Worm (Caenorhabditis elegans) whole organism, young adult: ENCODE results near the gene nhl-2.

ENCODE experiments used
- B0035.1 ChIP-seq: sonication (generic microtip); optimal IDR thresholded peaks from 2 replicates; lab custom pipeline; 2016; ENCODE audit warnings: missing genetic modification characterization, mild to moderate bottlenecking, missing compliant biosample characterization, missing genotype, missing genetic modification reagents
- F22D6.2 ChIP-seq: sonication (generic microtip); optimal IDR thresholded peaks from 2 replicates; lab custom pipeline; 2016; ENCODE audit warnings: mild to moderate bottlenecking, missing genetic modification characterization, missing compliant biosample characterization
- F23B12.7 ChIP-seq: sonication (generic microtip); optimal IDR thresholded peaks from 2 replicates; lab custom pipeline; 2017; ENCODE audit warnings: missing genetic modification characterization, mild to moderate bottlenecking, missing compliant biosample characterization, antibody characterized with exemption, moderate library complexity; ENCODE audit not compliant: insufficient read depth
- F37B4.10 ChIP-seq: fragments of 200-800 bp; sonication (Bioruptor generic); IDR thresholded peaks from 2 replicates; pipeline ENCODE4 v1.3.6; 2022; ENCODE audit warnings: missing genetic modification characterization, missing compliant biosample characterization
- F39B2.1 ChIP-seq: fragments of 200-800 bp; sonication (Bioruptor generic); IDR thresholded peaks from 2 replicates; pipeline ENCODE4 v1.3.6; 2022; ENCODE audit warnings: missing genetic modification reagents, missing genetic modification characterization, missing compliant biosample characterization
- F55B11.4 ChIP-seq: sonication (generic microtip); optimal IDR thresholded peaks from 2 replicates; lab custom pipeline; 2016; ENCODE audit warnings: missing compliant biosample characterization, missing genetic modification characterization, borderline replicate concordance; ENCODE audit not compliant: insufficient read depth
- K11D2.4 ChIP-seq: fragments of 200-800 bp; sonication (Bioruptor generic); IDR thresholded peaks from 2 replicates; pipeline ENCODE4 v1.3.6; 2022; ENCODE audit warnings: missing genetic modification reagents, missing genetic modification characterization, missing compliant biosample characterization
- T07F8.4 ChIP-seq: sonication (generic microtip); optimal IDR thresholded peaks from 2 replicates; lab custom pipeline; 2016; ENCODE audit warnings: mild to moderate bottlenecking, missing genetic modification characterization, moderate library complexity, missing compliant biosample characterization
- Y53G8AR.9 ChIP-seq: fragments of 200-800 bp; sonication (Bioruptor generic); conservative IDR thresholded peaks from 2 replicates; pipeline ENCODE4 v1.3.6; 2022; ENCODE audit warnings: missing genetic modification reagents, missing genetic modification characterization, missing compliant biosample characterization
- ZK185.1 ChIP-seq: sonication (generic microtip); optimal IDR thresholded peaks from 2 replicates; lab custom pipeline; 2016; ENCODE audit warnings: mild to moderate bottlenecking, missing genetic modification characterization, missing compliant biosample characterization; ENCODE audit not compliant: poor library complexity, severe bottlenecking
- atf-7 ChIP-seq: sonication (generic microtip); optimal IDR thresholded peaks from 2 replicates; lab custom pipeline; 2017; ENCODE audit warnings: mild to moderate bottlenecking, missing genetic modification characterization, missing compliant biosample characterization
- athp-1 ChIP-seq: sonication (generic microtip); optimal IDR thresholded peaks from 2 replicates; lab custom pipeline; 2017; ENCODE audit warnings: mild to moderate bottlenecking, missing genetic modification characterization, missing compliant biosample characterization
- attf-5 ChIP-seq: fragments of 200-800 bp; sonication (Bioruptor generic); optimal IDR thresholded peaks from 2 replicates; lab custom pipeline; 2018; ENCODE audit warnings: mild to moderate bottlenecking, missing genetic modification characterization, missing compliant biosample characterization
- bed-1 ChIP-seq: fragments of 200-800 bp; sonication (Bioruptor generic); IDR thresholded peaks from 2 replicates; pipeline ENCODE4 v1.3.6; 2022; ENCODE audit warnings: missing genetic modification reagents, missing genetic modification characterization, missing compliant biosample characterization
- bed-2 ChIP-seq: fragments of 200-800 bp; sonication (Bioruptor generic); IDR thresholded peaks from 2 replicates; pipeline ENCODE4 v1.3.6; 2022; ENCODE audit warnings: missing genetic modification reagents, missing genetic modification characterization, missing compliant biosample characterization
- ceh-100 ChIP-seq: fragments of 200-800 bp; sonication (Bioruptor generic); IDR thresholded peaks from 2 replicates; pipeline ENCODE4 v1.3.6; 2022; ENCODE audit warnings: missing genetic modification reagents, missing genetic modification characterization, missing compliant biosample characterization
- chd-7 ChIP-seq: sonication (generic microtip); optimal IDR thresholded peaks from 2 replicates; lab custom pipeline; 2016; ENCODE audit warnings: mild to moderate bottlenecking, missing genetic modification characterization, moderate library complexity, missing compliant biosample characterization
- die-1 ChIP-seq: sonication (generic microtip); optimal IDR thresholded peaks from 2 replicates; lab custom pipeline; 2016; ENCODE audit warnings: missing genotype, mild to moderate bottlenecking, missing genetic modification characterization, missing compliant biosample characterization
- dpff-1 ChIP-seq: sonication (generic microtip); optimal IDR thresholded peaks from 2 replicates; lab custom pipeline; 2017; ENCODE audit warnings: mild to moderate bottlenecking, missing genetic modification characterization, missing compliant biosample characterization
- egrh-3 ChIP-seq: fragments of 200-800 bp; sonication (Bioruptor generic); IDR thresholded peaks from 2 replicates; pipeline ENCODE4 v1.3.6; 2022; ENCODE audit warnings: missing genetic modification reagents, missing genetic modification characterization, missing compliant biosample characterization
- fkh-3 ChIP-seq: sonication (generic microtip); optimal IDR thresholded peaks from 2 replicates; lab custom pipeline; 2016; ENCODE audit warnings: mild to moderate bottlenecking, missing genetic modification characterization, missing compliant biosample characterization
- hlh-26 ChIP-seq: fragments of 200-800 bp; sonication (Bioruptor generic); conservative IDR thresholded peaks from 2 replicates; pipeline ENCODE4 v1.3.6; 2022; ENCODE audit warnings: missing genetic modification reagents, missing genetic modification characterization, missing compliant biosample characterization
- hmg-1.2 ChIP-seq: fragments of 200-800 bp; sonication (Bioruptor generic); IDR thresholded peaks from 2 replicates; pipeline ENCODE4 v1.3.6; 2022; ENCODE audit warnings: missing genetic modification reagents, missing genetic modification characterization, missing compliant biosample characterization
- hsf-1 ChIP-seq: fragments of 200-800 bp; sonication (Bioruptor generic); IDR thresholded peaks from 2 replicates; pipeline ENCODE4 v1.3.6; 2022; ENCODE audit warnings: missing genetic modification reagents, missing genetic modification characterization, missing compliant biosample characterization
- lag-1 ChIP-seq: fragments of 200-800 bp; sonication (Bioruptor generic); IDR thresholded peaks from 2 replicates; pipeline ENCODE4 v1.3.6; 2022; ENCODE audit warnings: missing genetic modification reagents, missing genetic modification characterization, missing compliant biosample characterization
- let-526 ChIP-seq: fragments of 200-800 bp; sonication (Bioruptor generic); IDR thresholded peaks from 2 replicates; pipeline ENCODE4 v1.3.6; 2022; ENCODE audit warnings: missing genetic modification reagents, missing genetic modification characterization, missing compliant biosample characterization
- lin-26 ChIP-seq: fragments of 200-800 bp; sonication (Bioruptor generic); IDR thresholded peaks from 2 replicates; pipeline ENCODE4 v1.3.6; 2022; ENCODE audit warnings: missing genetic modification reagents, missing genetic modification characterization, missing compliant biosample characterization
- lin-35 ChIP-seq, 3 experiments: fragments of 150-350 bp in 2 of 3; sonication (generic microtip) in 1 of 3; optimal IDR thresholded peaks; 2 replicates each; lab custom pipeline; 2014 to 2018; ENCODE audit warnings: missing biosample characterization in 3 of 3, missing genetic modification characterization in 3 of 3, missing genetic modification reagents in 3 of 3
- lin-40 ChIP-seq: sonication (generic microtip); optimal IDR thresholded peaks from 2 replicates; lab custom pipeline; 2016; ENCODE audit warnings: missing genetic modification characterization, mild to moderate bottlenecking, missing compliant biosample characterization, missing genotype, missing genetic modification reagents
- lin-54 ChIP-seq: fragments of 200-800 bp; sonication (Bioruptor generic); optimal IDR thresholded peaks from 2 replicates; lab custom pipeline; 2018; ENCODE audit warnings: mild to moderate bottlenecking, missing genetic modification characterization, missing compliant biosample characterization
- lir-1 ChIP-seq: fragments of 200-800 bp; sonication (Bioruptor generic); conservative IDR thresholded peaks from 2 replicates; pipeline ENCODE4 v1.3.6; 2022; ENCODE audit warnings: missing genetic modification reagents, missing genetic modification characterization, missing compliant biosample characterization
- lsl-1 ChIP-seq: fragments of 200-800 bp; sonication (Bioruptor generic); optimal IDR thresholded peaks from 2 replicates; lab custom pipeline; 2018; ENCODE audit warnings: mild to moderate bottlenecking, missing genetic modification characterization, moderate library complexity, missing compliant biosample characterization
- nfya-1 ChIP-seq: sonication (generic microtip); optimal IDR thresholded peaks from 2 replicates; lab custom pipeline; 2017; ENCODE audit warnings: antibody characterized with exemption, missing compliant biosample characterization, missing genetic modification characterization, borderline replicate concordance; ENCODE audit not compliant: insufficient read depth
- nhr-179 ChIP-seq: sonication (generic microtip); optimal IDR thresholded peaks from 2 replicates; lab custom pipeline; 2016; ENCODE audit warnings: mild to moderate bottlenecking, missing genetic modification characterization, missing compliant biosample characterization
- nhr-80 ChIP-seq: sonication (generic microtip); optimal IDR thresholded peaks from 2 replicates; lab custom pipeline; 2016; ENCODE audit warnings: missing genetic modification characterization, missing compliant biosample characterization
- pha-4 ChIP-seq: fragments of 150-350 bp; sonication (generic microtip); optimal IDR thresholded peaks from 2 replicates; lab custom pipeline; 2014; ENCODE audit warnings: missing biosample characterization, missing genetic modification reagents, missing genetic modification characterization
- rcor-1 ChIP-seq: fragments of 200-800 bp; sonication (Bioruptor generic); IDR thresholded peaks from 2 replicates; pipeline ENCODE4 v1.3.6; 2022; ENCODE audit warnings: missing genetic modification reagents, missing genetic modification characterization, missing compliant biosample characterization
- rec-8 ChIP-seq, 2 experiments: sonication (generic microtip); optimal IDR thresholded peaks; 2 replicates each; lab custom pipeline; 2016; ENCODE audit warnings: mild to moderate bottlenecking in 2 of 2, missing genetic modification characterization in 2 of 2, missing genetic modification reagents in 2 of 2, missing genotype in 2 of 2, missing biosample characterization in 1 of 2, missing compliant biosample characterization in 1 of 2, moderate library complexity in 1 of 2
- repo-1 ChIP-seq: sonication (generic microtip); optimal IDR thresholded peaks from 2 replicates; lab custom pipeline; 2017; ENCODE audit warnings: mild to moderate bottlenecking, missing genetic modification characterization, missing compliant biosample characterization
- snpc-1.1 ChIP-seq: sonication (generic microtip); optimal IDR thresholded peaks from 2 replicates; lab custom pipeline; 2017; ENCODE audit warnings: missing genetic modification characterization, mild to moderate bottlenecking, missing compliant biosample characterization, antibody characterized with exemption, moderate library complexity, missing genotype, missing genetic modification reagents; ENCODE audit not compliant: insufficient read depth
- snpc-3.4 ChIP-seq: sonication (generic microtip); optimal IDR thresholded peaks from 2 replicates; lab custom pipeline; 2017; ENCODE audit warnings: missing genetic modification characterization, mild to moderate bottlenecking, missing compliant biosample characterization, antibody characterized with exemption, moderate library complexity, missing genotype, missing genetic modification reagents
- xnd-1 ChIP-seq: sonication (generic microtip); optimal IDR thresholded peaks from 2 replicates; lab custom pipeline; 2016; ENCODE audit warnings: missing genotype, missing genetic modification reagents, missing genetic modification characterization, missing compliant biosample characterization
- zfh-2 ChIP-seq: fragments of 200-800 bp; sonication (Bioruptor generic); conservative IDR thresholded peaks from 2 replicates; pipeline ENCODE4 v1.3.6; 2022; ENCODE audit warnings: missing genetic modification reagents, missing genetic modification characterization, missing compliant biosample characterization
- ztf-18 ChIP-seq: sonication (generic microtip); optimal IDR thresholded peaks from 2 replicates; lab custom pipeline; 2016; ENCODE audit warnings: missing genotype, mild to moderate bottlenecking, missing genetic modification characterization, missing compliant biosample characterization
- ztf-25 ChIP-seq: fragments of 200-800 bp; sonication (Bioruptor generic); IDR thresholded peaks from 2 replicates; pipeline ENCODE4 v1.3.6; 2022; ENCODE audit warnings: missing genetic modification reagents, missing genetic modification characterization, missing compliant biosample characterization
- ztf-26 ChIP-seq: sonication (generic microtip); optimal IDR thresholded peaks from 2 replicates; lab custom pipeline; 2017; ENCODE audit warnings: missing genetic modification characterization, missing compliant biosample characterization
- ztf-3 ChIP-seq: fragments of 200-800 bp; sonication (Bioruptor generic); optimal IDR thresholded peaks from 2 replicates; lab custom pipeline; 2018; ENCODE audit warnings: mild to moderate bottlenecking, missing genetic modification characterization, missing compliant biosample characterization

Gene nhl-2

DNA sequence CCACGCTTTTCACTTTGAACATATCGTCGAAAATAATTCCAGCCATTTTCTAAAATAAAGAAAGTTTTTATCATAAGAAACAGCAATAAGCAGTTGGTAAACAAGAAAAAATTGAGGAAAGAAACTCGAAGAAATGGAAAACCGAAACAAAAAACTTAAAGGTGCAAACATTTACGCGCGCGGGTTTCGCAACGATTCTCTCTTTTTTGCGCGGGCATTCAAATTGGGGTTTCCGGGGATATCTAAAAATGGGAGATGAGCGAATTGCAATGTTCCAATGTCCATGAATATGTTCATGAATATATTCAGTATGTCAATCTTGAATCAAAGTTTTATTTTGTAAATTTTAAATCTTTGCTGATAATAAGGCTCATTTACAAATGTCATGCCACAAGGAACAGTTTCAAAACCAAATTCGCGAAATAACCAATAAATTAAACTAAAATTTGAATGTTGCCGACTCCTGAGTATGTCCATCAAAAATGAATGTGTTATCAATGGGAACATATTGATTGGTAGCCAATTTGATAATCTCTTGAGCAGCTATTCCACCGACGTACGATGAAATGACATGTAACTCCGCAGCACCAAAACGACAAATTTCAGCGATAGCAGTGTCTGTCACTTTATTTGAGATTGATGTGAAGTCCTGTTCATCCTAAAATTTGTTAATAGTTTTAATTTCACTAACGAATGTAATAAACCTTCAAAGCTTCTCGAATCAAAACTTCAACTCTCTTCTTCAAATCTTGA is 19.3 kb upstream of the nhl-2 start, which contains the start of gene rpb-8 (continued):
- TF ChIP-seq attf-5 = peak; percentile 50
- peak; percentile 52 for TF ChIP-seq F23B12.7 (tag; lab: Kevin White, UChicago)
- no peak for TF ChIP-seq ceh-100 (GFP tag; lab: Robert Waterston, UW)
- TF ChIP-seq nfya-1 (tag; lab: Kevin White, UChicago) = no peak
- TF ChIP-seq repo-1 (tag; lab: Kevin White, UChicago) = no peak
- no peak for TF ChIP-seq K11D2.4
- no peak for TF ChIP-seq chd-7 (tag; lab: Kevin White, UChicago)
- TF ChIP-seq pha-4 (tag; lab: Kevin White, UChicago) = no peak
- TF ChIP-seq B0035.1 (tag; lab: Kevin White, UChicago) = no peak
- TF ChIP-seq snpc-1.1 (tag; lab: Kevin White, UChicago) = no peak
- no peak for TF ChIP-seq lin-40
- no peak for TF ChIP-seq rcor-1 (GFP tag; lab: Robert Waterston, UW)
- TF ChIP-seq F39B2.1 (GFP tag; lab: Robert Waterston, UW) = no peak
- TF ChIP-seq lin-54 (GFP tag; lab: Kevin White, UChicago) = peak; percentile 87
- TF ChIP-seq lin-35 (GFP tag; optimal IDR thresholded peaks at IDR 0.05; lab: Kevin White, UChicago) = peak in 1 of 3 experiments; percentile 72
- no peak for TF ChIP-seq bed-2
- no peak for TF ChIP-seq rec-8 (tag; optimal IDR thresholded peaks at IDR 0.05; lab: Kevin White, UChicago)
- no peak for TF ChIP-seq nhr-179 (tag; lab: Kevin White, UChicago)
- TF ChIP-seq hmg-1.2 = peak; percentile 8; the same call in 1 of the 2 replicates
- no peak for TF ChIP-seq ZK185.1 (tag; lab: Kevin White, UChicago)
- TF ChIP-seq hsf-1 = no peak
- no peak for TF ChIP-seq fkh-3 (tag; lab: Kevin White, UChicago)
- no peak for TF ChIP-seq ztf-26 (tag; lab: Kevin White, UChicago)
- peak; percentile 76 for TF ChIP-seq nhr-80 (tag; lab: Kevin White, UChicago)
- no peak for TF ChIP-seq let-526 (GFP tag; lab: Robert Waterston, UW)
- TF ChIP-seq lsl-1 (GFP tag; lab: Kevin White, UChicago) = peak; percentile 13
- TF ChIP-seq lin-26 (GFP tag; lab: Robert Waterston, UW) = no peak
- TF ChIP-seq xnd-1 (tag; lab: Kevin White, UChicago) = no peak
- TF ChIP-seq atf-7 = no peak
- no peak for TF ChIP-seq F55B11.4
- TF ChIP-seq T07F8.4 (tag; lab: Kevin White, UChicago) = no peak
- no peak for TF ChIP-seq ztf-3 (GFP tag; lab: Kevin White, UChicago)
- no peak for TF ChIP-seq F22D6.2 (tag; lab: Kevin White, UChicago)
- TF ChIP-seq egrh-3 = no peak
- peak; percentile 29 for TF ChIP-seq snpc-3.4 (tag; lab: Kevin White, UChicago)
- TF ChIP-seq zfh-2 = no peak
- no peak for TF ChIP-seq lir-1
- TF ChIP-seq die-1 (tag; lab: Kevin White, UChicago) = no peak
- TF ChIP-seq dpff-1 (tag; lab: Kevin White, UChicago) = no peak
- TF ChIP-seq bed-1 (GFP tag; lab: Robert Waterston, UW) = no peak
- TF ChIP-seq athp-1 (tag; lab: Kevin White, UChicago) = no peak
- TF ChIP-seq hlh-26 (GFP tag; lab: Robert Waterston, UW) = no peak
- TF ChIP-seq ztf-25 (GFP tag; lab: Robert Waterston, UW) = no peak
- no peak for TF ChIP-seq Y53G8AR.9
- TF ChIP-seq ztf-18 (tag; lab: Kevin White, UChicago) = no peak
- no peak for TF ChIP-seq lag-1 (GFP tag; lab: Robert Waterston, UW)
- no peak for TF ChIP-seq F37B4.10 (GFP tag; lab: Robert Waterston, UW)
